Worm (Caenorhabditis elegans): Measurements from ENCODE around the gene srab-23.
A peak's percentile ranks its signal among the peaks of the same experiment; 100 is the strongest.

The srab-23 gene

DNA sequence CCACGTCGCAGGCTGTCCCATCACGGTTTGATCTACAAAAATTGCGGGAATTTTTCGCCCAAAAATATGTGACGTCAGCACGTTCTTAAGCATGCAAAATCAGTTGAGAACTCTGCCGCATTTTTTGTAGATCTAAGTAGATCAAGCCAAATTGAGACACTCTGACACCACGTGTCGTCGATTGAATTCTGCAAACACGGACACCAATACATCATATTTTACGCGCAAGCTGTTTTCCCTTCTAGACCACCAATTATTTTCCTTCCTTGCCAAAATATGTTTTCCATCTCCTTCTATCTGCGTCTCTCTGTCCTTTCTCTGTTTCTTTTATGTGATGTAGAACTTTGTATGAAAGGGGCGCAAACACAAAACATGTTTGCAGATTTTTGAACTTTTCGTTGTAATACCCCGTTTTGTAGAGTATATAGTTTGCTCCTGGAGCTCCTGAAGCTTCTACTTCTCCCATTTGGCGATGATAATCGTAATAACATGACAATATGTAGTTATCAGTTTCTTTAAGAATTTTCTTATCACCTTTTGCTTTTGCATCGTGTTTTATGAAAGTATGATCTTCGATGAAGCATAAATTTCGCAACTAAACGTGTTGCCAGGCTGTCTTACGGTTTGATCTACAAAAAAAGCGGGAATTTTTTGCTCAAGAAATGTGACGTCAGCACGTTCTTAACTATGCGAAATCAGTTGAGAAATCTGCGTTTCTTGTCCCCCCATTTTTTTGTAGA is 20.5 kb upstream of the srab-23 start:
- TF ChIP-seq nfyb-1 (GFP tag; IDR thresholded peaks at IDR 0.05), result no peak
- no peak for TF ChIP-seq B0019.2 (GFP tag; conservative IDR thresholded peaks at IDR 0.05)
- TF ChIP-seq Y56A3A.18 (GFP tag; IDR thresholded peaks at IDR 0.05), result no peak
- TF ChIP-seq Y79H2A.3 (GFP tag; conservative IDR thresholded peaks at IDR 0.05), result no peak
- no peak for TF ChIP-seq nhr-120 (GFP tag; IDR thresholded peaks at IDR 0.05)
- no peak for TF ChIP-seq hlh-26 (GFP tag; conservative IDR thresholded peaks at IDR 0.05)
- TF ChIP-seq lin-54 (GFP tag; optimal IDR thresholded peaks at IDR 0.05), result no peak
- peak; percentile 60 for TF ChIP-seq nhr-80 (tag; optimal IDR thresholded peaks at IDR 0.05)
- no peak for TF ChIP-seq F49E8.2 (tag; optimal IDR thresholded peaks at IDR 0.05; ENCODE audit: insufficient read depth)
- no peak for TF ChIP-seq egl-18 (GFP tag; IDR thresholded peaks at IDR 0.05)
- TF ChIP-seq dpff-1 (tag; optimal IDR thresholded peaks at IDR 0.05), result no peak
- TF ChIP-seq pha-4 (tag; optimal IDR thresholded peaks at IDR 0.05), result no peak
- TF ChIP-seq aptf-3 (GFP tag; IDR thresholded peaks at IDR 0.05), result no peak
- no peak; the same call in 1 of the 2 replicates for TF ChIP-seq cebp-1 (GFP tag; IDR thresholded peaks at IDR 0.05)
- TF ChIP-seq cebp-1 (tag; optimal IDR thresholded peaks at IDR 0.05), result peak; percentile 61

ce11 chrV:2054254-2054653 is 18.8 kb upstream of the srab-23 start:
- no peak for TF ChIP-seq zfh-2 (GFP tag; conservative IDR thresholded peaks at IDR 0.05)
- TF ChIP-seq rpc-1 (optimal IDR thresholded peaks at IDR 0.05), result no peak
- TF ChIP-seq rpc-1 (tag; optimal IDR thresholded peaks at IDR 0.05), result no peak
- TF ChIP-seq efl-1 (GFP tag; optimal IDR thresholded peaks at IDR 0.05), result no peak
- no peak for TF ChIP-seq cebp-1 (GFP tag; IDR thresholded peaks at IDR 0.05)
- TF ChIP-seq cebp-1 (tag; optimal IDR thresholded peaks at IDR 0.05), result no peak
- TF ChIP-seq ceh-40 (GFP tag; IDR thresholded peaks at IDR 0.05), result no peak
- TF ChIP-seq C17E4.6 (GFP tag; IDR thresholded peaks at IDR 0.05), result no peak
- no peak for TF ChIP-seq snpc-3.4 (tag; optimal IDR thresholded peaks at IDR 0.05)
- no peak for TF ChIP-seq snpc-1.3 (tag; optimal IDR thresholded peaks at IDR 0.05; ENCODE audit: insufficient read depth)
- no peak for TF ChIP-seq dox-1 (GFP tag; IDR thresholded peaks at IDR 0.05)
- no peak for TF ChIP-seq bed-1 (GFP tag; IDR thresholded peaks at IDR 0.05)
- no peak for TF ChIP-seq xnd-1 (tag; optimal IDR thresholded peaks at IDR 0.05)
- no peak for TF ChIP-seq madf-10 (tag; optimal IDR thresholded peaks at IDR 0.05)
- no peak for TF ChIP-seq ztf-28 (GFP tag; IDR thresholded peaks at IDR 0.05)
- TF ChIP-seq hmg-1.2 (GFP tag; IDR thresholded peaks at IDR 0.05), result no peak
- TF ChIP-seq ztf-26 (tag; optimal IDR thresholded peaks at IDR 0.05), result no peak
- no peak for TF ChIP-seq zim-3 (tag; optimal IDR thresholded peaks at IDR 0.05)
- TF ChIP-seq Y56A3A.18 (GFP tag; IDR thresholded peaks at IDR 0.05), result no peak

DNA sequence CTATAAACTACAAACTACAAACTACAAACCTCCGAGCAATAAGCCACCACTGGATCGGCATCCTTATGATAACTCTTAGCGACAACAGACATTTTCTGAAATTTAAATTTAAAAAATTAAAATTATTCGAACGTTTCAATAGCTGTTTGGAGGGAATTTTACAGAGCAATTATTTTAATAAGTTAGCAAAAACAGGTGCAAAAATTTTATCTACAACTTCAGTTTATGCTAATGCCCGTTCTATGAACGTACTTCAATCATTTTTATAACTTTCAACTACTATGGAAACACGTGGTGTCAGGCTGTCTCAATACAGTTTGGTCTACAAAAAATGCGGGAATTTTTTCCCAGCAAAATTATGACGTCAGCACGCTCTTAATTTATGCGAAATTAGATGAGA is 18.1 kb upstream of the srab-23 start, which contains the start of gene comt-5:
comt-5 (minus strand) TSS at position 101 of the 400 bp plus-strand sequence.
- TF ChIP-seq nhr-27 (tag; optimal IDR thresholded peaks at IDR 0.05), result no peak
- no peak for TF ChIP-seq ZK185.1 (tag; optimal IDR thresholded peaks at IDR 0.05; ENCODE audit: poor library complexity, severe bottlenecking)
- no peak for TF ChIP-seq snpc-4 (GFP tag; optimal IDR thresholded peaks at IDR 0.05)
- TF ChIP-seq snpc-4 (tag; optimal IDR thresholded peaks at IDR 0.05), result no peak
- TF ChIP-seq akir-1 (GFP tag; optimal IDR thresholded peaks at IDR 0.05), result no peak
- TF ChIP-seq ztf-28 (GFP tag; IDR thresholded peaks at IDR 0.05), result no peak
- TF ChIP-seq zim-3 (tag; optimal IDR thresholded peaks at IDR 0.05), result no peak
- no peak for TF ChIP-seq sea-2 (GFP tag; IDR thresholded peaks at IDR 0.05)
- no peak for TF ChIP-seq F22D6.2 (tag; optimal IDR thresholded peaks at IDR 0.05)
- no peak for TF ChIP-seq C06A6.2 (GFP tag; conservative IDR thresholded peaks at IDR 0.05)
- TF ChIP-seq rec-8 (tag; optimal IDR thresholded peaks at IDR 0.05), result no peak
- no peak for TF ChIP-seq hrde-1 (tag; optimal IDR thresholded peaks at IDR 0.05; ENCODE audit: borderline replicate concordance)
- no peak for TF ChIP-seq ceh-27 (GFP tag; optimal IDR thresholded peaks at IDR 0.05)
- TF ChIP-seq F52B5.7 (tag; optimal IDR thresholded peaks at IDR 0.05), result no peak
- TF ChIP-seq D2030.7 (GFP tag; IDR thresholded peaks at IDR 0.05), result no peak
- no peak for TF ChIP-seq egl-44 (GFP tag; IDR thresholded peaks at IDR 0.05)
- TF ChIP-seq F39B2.1 (GFP tag; IDR thresholded peaks at IDR 0.05), result no peak
- TF ChIP-seq efl-1 (GFP tag; optimal IDR thresholded peaks at IDR 0.05), result no peak
- TF ChIP-seq unc-130 (GFP tag; optimal IDR thresholded peaks at IDR 0.05), result no peak

Measured in whole organism, young adult.